Worm (Caenorhabditis elegans): ENCODE results near the gene gpd-4.
A peak's percentile ranks its signal among the peaks of the same experiment; 100 is the strongest.

The gpd-4 gene

DNA sequence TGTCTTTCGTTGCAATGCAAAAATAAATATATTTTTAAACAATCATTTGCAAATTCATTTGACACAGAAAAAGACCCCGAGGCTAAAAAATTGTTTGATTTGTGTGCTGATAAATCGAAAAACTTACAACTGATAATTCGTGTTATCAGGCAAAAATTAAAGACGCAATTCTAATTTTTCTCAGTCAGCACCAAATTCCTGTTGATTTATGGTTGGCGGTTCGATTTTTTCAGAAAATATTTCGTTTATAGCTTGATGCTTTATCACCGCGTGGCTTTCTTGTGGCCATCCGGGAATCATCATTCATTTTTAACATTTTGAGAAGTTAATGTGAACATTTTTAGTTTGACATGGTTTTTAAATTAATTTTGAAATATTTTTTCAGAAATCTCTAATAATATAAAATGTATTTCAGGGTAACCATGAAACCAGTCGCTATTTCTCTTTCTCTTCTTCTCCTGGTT lies 31.9 kb upstream of the gpd-4 start, which contains the start of gene asah-2:
TSS of gene asah-2 (plus strand) at position 414 of the 464 bp plus-strand sequence.
- no peak for TF ChIP-seq R02D3.7 (tag; optimal IDR thresholded peaks at IDR 0.05)
- TF ChIP-seq hlh-11 (tag; optimal IDR thresholded peaks at IDR 0.05), result peak; percentile 8
- TF ChIP-seq php-3 (GFP tag; IDR thresholded peaks at IDR 0.05), result 0 out of 2 replicates have a peak, but pooled peaks have one; percentile 24
- TF ChIP-seq pqm-1 (tag; optimal IDR thresholded peaks at IDR 0.05), result peak; percentile 77
- TF ChIP-seq mxl-3 (GFP tag; optimal IDR thresholded peaks at IDR 0.05), result peak; percentile 66
- TF ChIP-seq nhr-28 (tag; optimal IDR thresholded peaks at IDR 0.05), result peak; percentile 41
- no peak for TF ChIP-seq ceh-28 (tag; optimal IDR thresholded peaks at IDR 0.05)
- peak; percentile 63 for TF ChIP-seq dmd-6 (GFP tag; IDR thresholded peaks at IDR 0.05)

DNA sequence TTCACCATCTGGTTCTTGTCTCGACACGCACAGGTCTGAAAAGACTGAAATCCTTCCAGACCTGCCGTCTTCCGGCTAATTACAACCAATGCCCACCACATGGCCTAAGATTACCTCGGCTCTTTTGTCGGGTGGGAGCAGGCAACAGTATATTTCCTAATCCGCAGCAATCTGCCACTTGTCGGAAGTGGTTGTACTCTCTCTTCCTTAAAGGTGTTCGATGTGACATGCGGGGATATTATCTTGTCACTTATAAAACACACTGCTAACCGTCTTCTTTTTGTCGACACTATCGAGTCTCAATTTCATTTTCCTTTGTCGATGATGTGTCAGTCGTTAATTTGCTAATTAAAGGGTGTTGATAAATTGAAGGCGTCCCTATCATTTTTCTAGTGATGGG lies 27.0 kb upstream of the gpd-4 start, which contains the start of gene F27E5.3:
TSS of gene F27E5.3 (minus strand) at position 101 of the 400 bp plus-strand sequence.
- TF ChIP-seq unc-62 (GFP tag; optimal IDR thresholded peaks at IDR 0.05 in 1 of 2) (peak in 1 of 2 experiments; percentile 70), unc-62 (tag; optimal IDR thresholded peaks at IDR 0.05) (no peak), ceh-32 (tag; optimal IDR thresholded peaks at IDR 0.05; ENCODE audit: poor library complexity) (no peak)

DNA sequence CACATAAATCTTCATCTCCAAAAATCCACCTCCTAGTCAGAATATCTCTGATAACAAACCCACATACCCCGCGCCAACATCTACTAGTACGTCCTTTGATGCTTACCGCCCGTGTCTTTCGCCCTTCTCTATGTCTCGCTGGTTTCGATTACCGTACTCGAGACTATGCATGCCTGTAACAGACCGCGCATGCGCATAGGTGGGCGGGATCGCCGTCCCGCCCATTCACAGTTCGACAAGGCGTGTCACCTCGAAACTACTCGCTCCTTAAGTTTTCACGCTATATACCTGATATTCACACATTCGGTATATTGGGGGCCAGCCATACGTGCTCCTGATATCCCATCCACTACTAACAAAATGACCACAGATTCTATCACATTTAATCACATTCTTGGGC lies 24.6 kb upstream of the gpd-4 start, which contains the start of gene pax-3:
TSS of gene pax-3 (plus strand) at position 83 of the 400 bp plus-strand sequence.
- TF ChIP-seq unc-62 (GFP tag; optimal IDR thresholded peaks at IDR 0.05 in 1 of 2) (peak in 1 of 2 experiments; percentile 3), unc-62 (tag; optimal IDR thresholded peaks at IDR 0.05) (no peak), zip-11 (GFP tag; IDR thresholded peaks at IDR 0.05) (no peak), mxl-3 (GFP tag; optimal IDR thresholded peaks at IDR 0.05) (no peak), unc-39 (tag; optimal IDR thresholded peaks at IDR 0.05) (no peak), ceh-62 (tag; optimal IDR thresholded peaks at IDR 0.05) (no peak), ztf-11 (tag; optimal IDR thresholded peaks at IDR 0.05) (no peak), ceh-20 (GFP tag; IDR thresholded peaks at IDR 0.05) (no peak), nhr-102 (tag; optimal IDR thresholded peaks at IDR 0.05) (no peak), aha-1 (tag) (peak; percentile 88), nhr-111 (GFP tag; optimal IDR thresholded peaks at IDR 0.05) (no peak), daf-8 (GFP tag; IDR thresholded peaks at IDR 0.05) (no peak)

DNA sequence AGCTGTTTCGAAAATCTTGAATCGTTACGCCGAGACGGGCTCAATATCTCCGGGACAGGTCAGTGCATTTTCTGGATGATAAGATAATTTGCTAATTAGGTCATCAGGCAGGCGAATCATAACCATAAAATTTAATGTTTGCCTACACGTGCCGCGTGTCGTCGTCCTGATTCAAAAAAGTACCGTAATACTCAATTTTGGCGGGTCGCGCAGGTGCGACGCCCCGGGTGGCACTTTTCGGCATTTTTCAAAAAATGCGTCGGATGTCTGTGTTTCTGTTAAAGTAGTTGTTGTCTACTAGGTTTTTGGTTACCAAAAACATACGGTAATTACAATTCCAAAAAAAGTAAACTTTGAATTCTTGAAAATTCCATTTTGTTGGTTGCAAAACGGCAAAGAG lies 23.6 kb upstream of the gpd-4 start:
- TF ChIP-seq nhr-10 (tag; optimal IDR thresholded peaks at IDR 0.05), result no peak
- TF ChIP-seq ceh-28 (tag; optimal IDR thresholded peaks at IDR 0.05), result no peak
- TF ChIP-seq hlh-11 (tag; optimal IDR thresholded peaks at IDR 0.05), result no peak
- TF ChIP-seq duxl-1 (tag; optimal IDR thresholded peaks at IDR 0.05; ENCODE audit: poor library complexity), result no peak
- TF ChIP-seq spr-3 (GFP tag; optimal IDR thresholded peaks at IDR 0.05), result no peak
- no peak for TF ChIP-seq ceh-82 (tag; optimal IDR thresholded peaks at IDR 0.05)
- no peak for TF ChIP-seq lim-7 (GFP tag; IDR thresholded peaks at IDR 0.05)
- no peak for TF ChIP-seq gei-8 (GFP tag; optimal IDR thresholded peaks at IDR 0.05)

DNA sequence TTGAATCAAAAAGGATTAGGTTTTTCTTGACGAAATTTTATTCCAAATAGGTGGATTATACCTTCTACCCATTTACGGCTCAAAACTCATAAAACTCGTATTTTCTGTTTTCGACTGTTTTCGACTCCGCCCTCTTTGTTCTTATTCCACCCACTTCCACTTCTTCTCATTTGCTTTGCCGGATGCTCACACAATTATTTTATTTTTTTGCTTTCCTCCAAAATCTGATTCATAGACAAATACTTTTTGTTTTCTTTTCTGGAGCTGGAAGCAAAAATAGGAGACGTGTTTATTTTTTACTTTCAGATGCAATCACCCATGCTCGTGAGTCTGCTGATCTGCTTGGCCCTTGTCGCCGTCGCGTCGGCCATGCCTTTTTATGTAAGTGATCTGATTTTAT lies 16.0 kb upstream of the gpd-4 start, which contains the start of gene nlp-63:
TSS of gene nlp-63 (plus strand) at position 301 of the 400 bp plus-strand sequence.
- no peak for TF ChIP-seq Y105C5A.15 (GFP tag; IDR thresholded peaks at IDR 0.05)

DNA sequence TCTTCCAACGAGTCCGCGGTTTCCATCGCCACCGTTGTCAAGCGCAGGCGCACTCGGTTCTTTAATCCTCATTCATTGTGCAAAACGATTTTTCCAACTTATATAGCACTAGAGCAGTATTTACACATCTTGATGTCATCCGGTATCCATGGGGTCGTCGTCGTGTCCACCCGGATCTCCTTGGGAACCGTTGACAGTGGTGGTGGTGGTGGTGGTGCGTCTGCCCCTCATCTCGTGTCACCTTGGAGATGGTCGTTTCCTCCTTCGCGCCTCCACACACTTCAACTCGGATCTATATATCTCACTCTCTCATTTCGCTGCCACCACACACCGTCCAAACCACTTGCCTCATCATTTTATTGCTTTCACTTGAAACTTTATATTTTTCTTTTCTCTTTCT lies 8.3 kb upstream of the gpd-4 start:
- TF ChIP-seq daf-12 (tag; optimal IDR thresholded peaks at IDR 0.05) (no peak), nhr-11 (tag; optimal IDR thresholded peaks at IDR 0.05) (peak; percentile 24), zfp-3 (GFP tag; conservative IDR thresholded peaks at IDR 0.05) (no peak), F37D6.2 (tag; optimal IDR thresholded peaks at IDR 0.05) (no peak), ama-1 (optimal IDR thresholded peaks at IDR 0.05) (no peak), dmd-9 (GFP tag; IDR thresholded peaks at IDR 0.05) (no peak), php-3 (GFP tag; IDR thresholded peaks at IDR 0.05) (no peak)
